Worm (Caenorhabditis elegans) whole organism, early embryonic: ENCODE data around the gene C07G1.15.

Source experiments
- B0310.2 ChIP-seq: sonication (generic microtip); optimal IDR thresholded peaks from 2 replicates; lab custom pipeline; 2016; ENCODE audit warnings: mild to moderate bottlenecking, missing genetic modification characterization, missing compliant biosample characterization
- F13C5.2 ChIP-seq: sonication (generic microtip); optimal IDR thresholded peaks from 2 replicates; lab custom pipeline; 2017; ENCODE audit warnings: mild to moderate bottlenecking, missing genetic modification characterization, inconsistent platforms, missing compliant biosample characterization
- aly-1 ChIP-seq: sonication (generic microtip); optimal IDR thresholded peaks from 2 replicates; lab custom pipeline; 2016; ENCODE audit warnings: missing genetic modification characterization, missing compliant biosample characterization
- ama-1 ChIP-seq: fragments of 150-350 bp; optimal IDR thresholded peaks from 2 replicates; lab custom pipeline; 2014
- ceh-13 ChIP-seq: fragments of 200-800 bp; sonication (Bioruptor generic); optimal IDR thresholded peaks from 2 replicates; lab custom pipeline; 2018; ENCODE audit warnings: mild to moderate bottlenecking, missing genetic modification characterization, missing compliant biosample characterization
- ceh-36 ChIP-seq: sonication (generic microtip); optimal IDR thresholded peaks from 2 replicates; lab custom pipeline; 2016; ENCODE audit warnings: missing genetic modification characterization, inconsistent platforms, missing compliant biosample characterization
- ets-7 ChIP-seq: sonication (generic microtip); optimal IDR thresholded peaks from 2 replicates; lab custom pipeline; 2016; ENCODE audit warnings: missing genotype, missing genetic modification characterization, missing compliant biosample characterization
- flt-1 ChIP-seq: fragments of 200-800 bp; sonication (Bioruptor generic); IDR thresholded peaks from 2 replicates; pipeline ENCODE4 v1.3.6; 2022; ENCODE audit warnings: missing genetic modification characterization, missing compliant biosample characterization
- hmbx-1 ChIP-seq: sonication (generic microtip); optimal IDR thresholded peaks from 2 replicates; lab custom pipeline; 2016; ENCODE audit warnings: mild to moderate bottlenecking, missing genetic modification characterization, missing compliant biosample characterization
- hmg-4 ChIP-seq: fragments of 200-800 bp; sonication (Bioruptor generic); optimal IDR thresholded peaks from 2 replicates; lab custom pipeline; 2018; ENCODE audit warnings: mild to moderate bottlenecking, missing genetic modification characterization, missing compliant biosample characterization
- hnd-1 ChIP-seq: sonication (generic microtip); optimal IDR thresholded peaks from 2 replicates; lab custom pipeline; 2016; ENCODE audit warnings: missing genetic modification characterization, missing compliant biosample characterization
- pes-1 ChIP-seq: fragments of 200-800 bp; sonication (Bioruptor generic); IDR thresholded peaks from 2 replicates; pipeline ENCODE4 v1.3.6; 2022; ENCODE audit warnings: missing genetic modification reagents, missing genetic modification characterization, missing compliant biosample characterization
- scrt-1 ChIP-seq: fragments of 200-800 bp; sonication (Bioruptor generic); IDR thresholded peaks from 2 replicates; pipeline ENCODE4 v1.3.6; 2022; ENCODE audit warnings: missing genetic modification characterization, missing compliant biosample characterization
- sea-1 ChIP-seq: fragments of 200-800 bp; sonication (Bioruptor generic); conservative IDR thresholded peaks from 2 replicates; pipeline ENCODE4 v1.3.6; 2022; ENCODE audit warnings: missing genetic modification characterization, missing compliant biosample characterization
- tbx-11 ChIP-seq: fragments of 200-800 bp; sonication (Bioruptor generic); IDR thresholded peaks from 2 replicates; pipeline ENCODE4 v1.3.6; 2022; ENCODE audit warnings: missing genetic modification characterization, missing compliant biosample characterization
- tbx-37 ChIP-seq: fragments of 200-800 bp; sonication (Bioruptor generic); conservative IDR thresholded peaks from 2 replicates; pipeline ENCODE4 v1.3.6; 2022; ENCODE audit warnings: missing genetic modification reagents, missing genetic modification characterization, missing compliant biosample characterization
- tra-4 ChIP-seq: sonication (generic microtip); optimal IDR thresholded peaks from 2 replicates; lab custom pipeline; 2017; ENCODE audit warnings: missing genetic modification characterization, missing compliant biosample characterization

C07G1.15 gene

DNA sequence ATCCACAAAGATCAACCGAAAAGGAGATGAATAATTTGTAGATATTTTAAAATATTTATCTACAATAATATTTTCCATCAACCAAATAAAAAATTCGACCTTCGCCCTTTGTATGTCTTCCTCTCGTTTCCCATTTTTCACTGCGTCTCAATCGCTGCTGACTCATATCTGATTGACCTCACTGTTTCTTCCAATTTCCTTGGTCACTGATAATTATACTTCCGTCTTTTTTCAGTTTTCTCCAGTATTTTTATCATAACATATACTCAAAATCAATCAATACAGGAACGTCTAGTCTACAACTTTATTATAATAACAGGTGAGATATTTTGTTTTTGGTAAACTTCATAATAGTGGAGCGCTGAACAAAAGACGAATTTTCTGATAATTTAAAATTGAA lies 30.8 kb upstream of the C07G1.15 start, which contains the start of gene pmk-3:
Gene pmk-3, plus strand, starts transcription at position 236 of the 400 bp plus-strand sequence.
- no peak for TF ChIP-seq F13C5.2 (tag; lab: Kevin White, UChicago)
- TF ChIP-seq tbx-37 = no peak
- no peak for TF ChIP-seq aly-1
- no peak for TF ChIP-seq pes-1 (GFP tag; lab: Robert Waterston, UW)
- no peak for TF ChIP-seq hmbx-1
- TF ChIP-seq tra-4 = no peak
- no peak for TF ChIP-seq sea-1 (GFP tag; lab: Robert Waterston, UW)
- TF ChIP-seq hnd-1 (tag; lab: Kevin White, UChicago) = no peak
- TF ChIP-seq ceh-13 = no peak
- no peak for TF ChIP-seq ceh-36 (tag; lab: Kevin White, UChicago)
- no peak for TF ChIP-seq tbx-11 (GFP tag; lab: Robert Waterston, UW)

DNA sequence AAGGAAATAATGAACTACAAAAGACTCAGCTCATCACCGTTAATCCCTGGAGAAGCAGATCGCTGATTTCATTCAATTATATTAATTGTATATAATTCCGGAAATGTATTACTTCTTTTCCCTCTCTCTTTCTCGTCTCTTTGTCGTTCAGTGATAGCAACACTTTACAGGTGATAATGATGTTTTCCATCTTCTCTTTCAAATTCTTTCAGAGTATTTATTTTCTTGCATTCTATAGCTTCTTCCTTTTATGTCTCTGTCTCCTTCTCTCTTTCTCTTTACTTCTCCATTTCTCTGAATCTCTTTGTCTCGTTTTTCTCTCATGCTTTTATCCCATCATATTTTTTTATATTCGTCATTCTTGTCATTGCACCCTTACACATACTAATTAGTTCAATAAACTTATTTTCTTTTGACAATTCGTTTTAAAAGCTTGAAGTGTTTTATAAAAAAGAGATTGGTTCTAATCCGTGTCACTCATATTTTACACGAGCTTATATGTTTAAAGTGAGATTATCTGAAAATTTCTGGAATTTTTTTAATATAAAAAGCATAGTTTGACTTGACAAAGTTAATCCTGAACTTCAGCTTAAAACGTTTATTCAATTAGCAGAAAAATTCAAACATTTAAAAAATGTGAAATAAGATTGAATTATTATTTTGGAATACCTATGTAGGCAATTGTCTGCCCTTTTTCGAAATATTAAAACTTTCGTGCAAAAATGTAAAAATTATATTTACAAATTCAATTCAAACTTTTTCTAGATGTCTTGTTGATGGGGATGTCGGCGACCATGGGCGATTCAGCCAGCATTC lies 26.8 kb upstream of the C07G1.15 start, which contains the start of gene pmk-2:
Gene pmk-2, plus strand, starts transcription at position 766 of the 816 bp plus-strand sequence.
- no peak for TF ChIP-seq hmg-4 (GFP tag; lab: Kevin White, UChicago)

DNA sequence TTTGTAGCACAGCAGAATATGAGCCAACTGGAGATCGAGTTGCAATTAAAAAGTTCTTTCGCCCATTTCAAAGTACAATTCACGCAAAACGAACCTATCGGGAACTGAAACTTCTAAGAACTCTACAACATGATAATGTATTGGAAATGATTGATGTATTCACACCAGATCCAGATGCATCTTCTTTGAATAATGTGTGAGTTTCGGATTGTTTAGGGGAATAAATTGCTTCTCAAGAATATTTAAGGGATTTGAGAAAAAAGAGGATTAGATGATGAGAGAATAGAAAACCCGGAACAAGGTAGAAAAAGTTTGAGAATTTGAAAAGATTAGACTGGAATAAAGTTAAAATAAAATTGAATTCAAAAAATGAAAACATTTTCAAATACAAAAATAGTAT lies 25.4 kb upstream of the C07G1.15 start:
- TF ChIP-seq hmg-4 (GFP tag; lab: Kevin White, UChicago) (no peak), hnd-1 (tag; lab: Kevin White, UChicago) (no peak), tra-4 (no peak), pes-1 (GFP tag; lab: Robert Waterston, UW) (no peak), sea-1 (GFP tag; lab: Robert Waterston, UW) (no peak), ama-1 (lab: Kevin White, UChicago) (no peak), F13C5.2 (tag; lab: Kevin White, UChicago) (no peak), tbx-37 (no peak), aly-1 (no peak), ceh-36 (tag; lab: Kevin White, UChicago) (no peak), hmbx-1 (no peak), ceh-13 (no peak)

DNA sequence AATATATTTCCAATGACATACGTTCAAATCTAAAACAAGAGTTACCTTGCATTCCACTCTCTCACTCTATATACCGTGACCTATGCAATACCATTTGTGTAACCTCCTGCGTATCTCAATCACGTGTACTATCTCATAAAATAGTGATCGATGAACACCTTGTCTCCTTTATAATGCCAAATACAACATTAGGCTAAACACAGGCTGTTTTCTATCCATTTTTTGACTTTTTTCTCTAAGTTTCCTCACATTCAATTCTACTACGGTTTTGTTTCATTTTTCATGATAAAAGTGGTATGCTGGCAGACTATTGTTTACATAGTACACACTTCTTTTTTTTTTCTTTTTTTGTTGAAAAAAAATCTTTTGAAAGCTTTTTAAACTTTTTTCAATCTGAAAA lies 23.5 kb upstream of the C07G1.15 start:
- TF ChIP-seq ceh-13 (no peak), sea-1 (GFP tag; lab: Robert Waterston, UW) (no peak), pes-1 (GFP tag; lab: Robert Waterston, UW) (no peak), scrt-1 (no peak), aly-1 (no peak), flt-1 (GFP tag; lab: Robert Waterston, UW) (no peak), F13C5.2 (tag; lab: Kevin White, UChicago) (no peak), hmbx-1 (no peak), ama-1 (lab: Kevin White, UChicago) (no peak), hmg-4 (GFP tag; lab: Kevin White, UChicago) (no peak), tbx-11 (GFP tag; lab: Robert Waterston, UW) (no peak), tra-4 (no peak)

DNA sequence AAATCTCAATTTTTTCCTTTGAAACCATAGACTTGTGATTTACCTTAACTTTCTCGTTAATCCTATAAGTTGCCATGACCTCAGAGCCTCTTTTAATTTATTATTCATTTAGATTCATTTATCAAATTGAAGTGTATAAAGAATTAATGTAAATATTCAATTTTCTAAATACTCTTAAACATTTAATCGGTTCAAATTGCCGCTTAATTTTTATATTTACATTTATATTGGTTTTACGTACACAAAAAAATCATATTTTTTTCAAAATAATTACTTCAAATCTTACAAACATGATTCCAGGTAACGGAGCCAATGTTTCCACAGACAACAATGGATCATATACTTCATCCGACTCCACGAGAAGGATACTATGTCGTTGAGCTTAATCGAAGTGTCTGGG lies 21.3 kb upstream of the C07G1.15 start, which contains the start of gene pmk-1:
Gene pmk-1, plus strand, starts transcription at position 301 of the 400 bp plus-strand sequence.
- no peak for TF ChIP-seq pes-1 (GFP tag; lab: Robert Waterston, UW)
- no peak for TF ChIP-seq scrt-1
- TF ChIP-seq F13C5.2 (tag; lab: Kevin White, UChicago) = no peak
- TF ChIP-seq hmg-4 (GFP tag; lab: Kevin White, UChicago) = no peak
- TF ChIP-seq B0310.2 = no peak
- TF ChIP-seq hmbx-1 = no peak
- TF ChIP-seq ceh-36 (tag; lab: Kevin White, UChicago) = no peak
- no peak for TF ChIP-seq tbx-37
- TF ChIP-seq ets-7 (tag; lab: Kevin White, UChicago) = no peak
- TF ChIP-seq flt-1 (GFP tag; lab: Robert Waterston, UW) = no peak
- TF ChIP-seq sea-1 (GFP tag; lab: Robert Waterston, UW) = no peak
- TF ChIP-seq tra-4 = no peak
- TF ChIP-seq ama-1 (lab: Kevin White, UChicago) = no peak
- TF ChIP-seq tbx-11 (GFP tag; lab: Robert Waterston, UW) = no peak
- TF ChIP-seq hnd-1 (tag; lab: Kevin White, UChicago) = no peak
- no peak for TF ChIP-seq ceh-13
- TF ChIP-seq aly-1 = no peak

DNA sequence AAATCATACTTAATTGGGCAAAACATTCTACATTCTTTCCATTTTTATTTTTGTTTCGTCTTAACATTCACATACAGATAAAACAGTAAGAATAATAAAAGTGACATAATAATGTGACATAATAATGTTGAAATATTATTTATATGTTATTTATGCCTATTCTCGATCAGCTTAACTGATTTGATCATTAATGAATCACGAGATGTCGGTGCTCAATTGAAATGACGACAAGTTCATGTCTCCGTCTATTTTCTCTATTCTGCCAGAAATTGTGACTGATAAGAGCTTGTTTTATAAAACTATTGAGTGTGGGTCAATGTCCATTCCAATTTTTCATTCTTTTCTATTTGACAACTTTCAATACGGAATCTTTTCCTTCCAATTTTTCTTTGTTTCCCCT lies 18.1 kb upstream of the C07G1.15 start:
- TF ChIP-seq F13C5.2 (tag; lab: Kevin White, UChicago) = no peak
- TF ChIP-seq B0310.2 = no peak
- no peak for TF ChIP-seq hmg-4 (GFP tag; lab: Kevin White, UChicago)

DNA sequence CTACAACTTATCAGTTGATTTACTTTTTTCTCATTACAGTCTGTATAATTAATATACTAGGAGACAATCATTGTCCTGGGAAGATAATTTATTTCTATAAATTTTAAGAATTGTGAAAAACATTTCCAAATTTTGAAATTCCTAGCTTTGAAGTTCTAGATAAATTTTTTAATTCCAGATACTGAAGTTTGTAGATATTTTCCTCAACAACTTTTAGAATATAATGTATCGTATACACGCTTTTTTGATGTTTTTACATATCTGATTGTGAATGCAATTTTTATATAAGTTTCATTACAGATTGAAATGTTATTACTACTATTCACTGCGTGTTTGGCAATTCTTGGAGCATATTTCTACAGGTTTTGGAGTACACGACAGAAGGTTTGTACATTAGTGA lies 17.6 kb upstream of the C07G1.15 start, which contains the start of gene faah-2:
Gene faah-2, plus strand, starts transcription at position 301 of the 400 bp plus-strand sequence.
- TF ChIP-seq pes-1 (GFP tag; lab: Robert Waterston, UW) (no peak), flt-1 (GFP tag; lab: Robert Waterston, UW) (no peak), hmg-4 (GFP tag; lab: Kevin White, UChicago) (no peak), tra-4 (no peak), ceh-13 (no peak), tbx-11 (GFP tag; lab: Robert Waterston, UW) (no peak), scrt-1 (no peak), aly-1 (no peak), hnd-1 (tag; lab: Kevin White, UChicago) (no peak), ets-7 (tag; lab: Kevin White, UChicago) (no peak), F13C5.2 (tag; lab: Kevin White, UChicago) (no peak), sea-1 (GFP tag; lab: Robert Waterston, UW) (no peak), ceh-36 (tag; lab: Kevin White, UChicago) (no peak), ama-1 (lab: Kevin White, UChicago) (no peak), hmbx-1 (no peak), B0310.2 (no peak), tbx-37 (no peak)
